Worm (Caenorhabditis elegans) whole organism, early embryonic: ENCODE measurements around the gene sbp-1.
A peak's percentile ranks its signal among the peaks of the same experiment; 100 is the strongest.

ENCODE experiments used
- B0310.2 ChIP-seq: sonication (generic microtip); optimal IDR thresholded peaks from 2 replicates; lab custom pipeline; 2016; ENCODE audit warnings: mild to moderate bottlenecking, missing genetic modification characterization, missing compliant biosample characterization
- F13C5.2 ChIP-seq: sonication (generic microtip); optimal IDR thresholded peaks from 2 replicates; lab custom pipeline; 2017; ENCODE audit warnings: mild to moderate bottlenecking, missing genetic modification characterization, inconsistent platforms, missing compliant biosample characterization
- aly-1 ChIP-seq: sonication (generic microtip); optimal IDR thresholded peaks from 2 replicates; lab custom pipeline; 2016; ENCODE audit warnings: missing genetic modification characterization, missing compliant biosample characterization
- ama-1 ChIP-seq: fragments of 150-350 bp; optimal IDR thresholded peaks from 2 replicates; lab custom pipeline; 2014
- ceh-13 ChIP-seq: fragments of 200-800 bp; sonication (Bioruptor generic); optimal IDR thresholded peaks from 2 replicates; lab custom pipeline; 2018; ENCODE audit warnings: mild to moderate bottlenecking, missing genetic modification characterization, missing compliant biosample characterization
- ceh-36 ChIP-seq: sonication (generic microtip); optimal IDR thresholded peaks from 2 replicates; lab custom pipeline; 2016; ENCODE audit warnings: missing genetic modification characterization, inconsistent platforms, missing compliant biosample characterization
- ets-7 ChIP-seq: sonication (generic microtip); optimal IDR thresholded peaks from 2 replicates; lab custom pipeline; 2016; ENCODE audit warnings: missing genotype, missing genetic modification characterization, missing compliant biosample characterization
- flt-1 ChIP-seq: fragments of 200-800 bp; sonication (Bioruptor generic); IDR thresholded peaks from 2 replicates; pipeline ENCODE4 v1.3.6; 2022; ENCODE audit warnings: missing genetic modification characterization, missing compliant biosample characterization
- hmbx-1 ChIP-seq: sonication (generic microtip); optimal IDR thresholded peaks from 2 replicates; lab custom pipeline; 2016; ENCODE audit warnings: mild to moderate bottlenecking, missing genetic modification characterization, missing compliant biosample characterization
- hmg-4 ChIP-seq: fragments of 200-800 bp; sonication (Bioruptor generic); optimal IDR thresholded peaks from 2 replicates; lab custom pipeline; 2018; ENCODE audit warnings: mild to moderate bottlenecking, missing genetic modification characterization, missing compliant biosample characterization
- hnd-1 ChIP-seq: sonication (generic microtip); optimal IDR thresholded peaks from 2 replicates; lab custom pipeline; 2016; ENCODE audit warnings: missing genetic modification characterization, missing compliant biosample characterization
- pes-1 ChIP-seq: fragments of 200-800 bp; sonication (Bioruptor generic); IDR thresholded peaks from 2 replicates; pipeline ENCODE4 v1.3.6; 2022; ENCODE audit warnings: missing genetic modification reagents, missing genetic modification characterization, missing compliant biosample characterization
- scrt-1 ChIP-seq: fragments of 200-800 bp; sonication (Bioruptor generic); IDR thresholded peaks from 2 replicates; pipeline ENCODE4 v1.3.6; 2022; ENCODE audit warnings: missing genetic modification characterization, missing compliant biosample characterization
- sea-1 ChIP-seq: fragments of 200-800 bp; sonication (Bioruptor generic); conservative IDR thresholded peaks from 2 replicates; pipeline ENCODE4 v1.3.6; 2022; ENCODE audit warnings: missing genetic modification characterization, missing compliant biosample characterization
- tbx-11 ChIP-seq: fragments of 200-800 bp; sonication (Bioruptor generic); IDR thresholded peaks from 2 replicates; pipeline ENCODE4 v1.3.6; 2022; ENCODE audit warnings: missing genetic modification characterization, missing compliant biosample characterization
- tbx-37 ChIP-seq: fragments of 200-800 bp; sonication (Bioruptor generic); conservative IDR thresholded peaks from 2 replicates; pipeline ENCODE4 v1.3.6; 2022; ENCODE audit warnings: missing genetic modification reagents, missing genetic modification characterization, missing compliant biosample characterization
- tra-4 ChIP-seq: sonication (generic microtip); optimal IDR thresholded peaks from 2 replicates; lab custom pipeline; 2017; ENCODE audit warnings: missing genetic modification characterization, missing compliant biosample characterization

The sbp-1 gene

DNA sequence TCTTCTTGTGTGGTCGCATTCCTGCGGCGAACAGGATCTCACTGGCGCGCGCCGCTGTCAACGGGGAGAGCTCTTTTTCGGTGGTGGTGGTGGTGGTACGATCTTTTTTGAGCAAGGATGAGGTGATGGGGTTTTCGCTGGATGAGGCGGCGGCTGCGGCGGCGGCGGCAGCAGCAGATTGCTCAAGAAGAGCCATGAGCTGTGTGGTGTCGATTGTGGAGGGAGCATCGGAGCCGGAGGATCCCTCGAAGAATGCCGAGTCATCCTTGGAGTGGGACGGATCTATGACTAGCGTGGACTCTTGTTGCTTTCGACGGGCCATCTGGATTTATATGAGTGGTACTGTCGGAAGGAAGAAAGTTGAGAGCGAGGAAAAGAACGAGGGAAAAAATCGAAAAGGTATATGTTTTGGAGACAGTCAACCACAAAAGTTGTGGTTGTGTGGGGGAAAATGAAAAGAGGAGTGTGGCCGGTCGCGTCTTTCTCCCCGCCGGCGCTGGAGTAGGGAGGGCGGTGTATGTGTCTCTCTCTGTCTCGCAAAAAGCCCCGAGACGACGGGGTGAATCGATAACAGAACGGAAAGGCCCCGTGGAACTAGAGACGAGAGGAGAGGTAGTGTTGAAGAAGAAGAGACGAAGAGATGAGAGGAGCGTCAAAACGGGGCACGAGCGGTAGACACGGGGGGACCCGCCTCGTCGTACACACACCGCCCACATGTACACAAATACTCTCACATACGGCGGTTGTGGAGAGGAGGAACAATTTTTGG is 24.2 kb upstream of the sbp-1 start:
- TF ChIP-seq F13C5.2 (no peak), aly-1 (tag; lab: Kevin White, UChicago) (peak; percentile 54), ama-1 (no peak), ceh-13 (GFP tag; lab: Kevin White, UChicago) (no peak), tbx-37 (GFP tag; lab: Robert Waterston, UW) (no peak), sea-1 (no peak), ceh-36 (tag; lab: Kevin White, UChicago) (no peak), flt-1 (GFP tag; lab: Robert Waterston, UW) (no peak), hnd-1 (no peak)

DNA sequence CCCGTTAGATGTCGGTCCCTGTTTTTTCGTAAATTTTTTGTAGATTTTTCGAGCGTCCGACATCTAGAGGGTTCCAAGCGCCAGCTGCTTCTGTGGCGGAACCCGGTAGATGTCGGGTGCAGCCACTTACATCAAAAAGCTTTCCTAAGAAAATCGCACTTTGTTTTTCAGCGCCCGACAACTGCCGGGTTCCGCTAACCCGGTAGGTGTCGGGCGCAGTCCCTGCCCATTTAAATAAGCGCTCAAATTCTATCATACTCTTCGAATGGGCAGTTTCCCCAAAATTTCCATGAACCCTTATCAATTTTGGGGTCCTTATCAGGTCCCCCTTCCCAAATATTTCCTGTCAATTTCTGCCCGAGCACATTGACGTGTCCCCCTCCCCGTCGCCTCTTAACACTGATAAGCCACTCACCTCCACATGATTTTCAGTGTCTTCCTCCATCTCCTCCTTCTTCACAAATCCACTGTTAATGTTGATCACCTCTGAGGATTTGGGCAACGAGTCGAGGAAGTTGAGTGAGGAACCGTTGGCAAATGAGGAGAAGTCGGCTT is 23.1 kb upstream of the sbp-1 start:
- TF ChIP-seq flt-1 (GFP tag; lab: Robert Waterston, UW) (no peak), pes-1 (GFP tag; lab: Robert Waterston, UW) (0 out of 2 replicates have a peak, but pooled peaks have one; percentile 41)

DNA sequence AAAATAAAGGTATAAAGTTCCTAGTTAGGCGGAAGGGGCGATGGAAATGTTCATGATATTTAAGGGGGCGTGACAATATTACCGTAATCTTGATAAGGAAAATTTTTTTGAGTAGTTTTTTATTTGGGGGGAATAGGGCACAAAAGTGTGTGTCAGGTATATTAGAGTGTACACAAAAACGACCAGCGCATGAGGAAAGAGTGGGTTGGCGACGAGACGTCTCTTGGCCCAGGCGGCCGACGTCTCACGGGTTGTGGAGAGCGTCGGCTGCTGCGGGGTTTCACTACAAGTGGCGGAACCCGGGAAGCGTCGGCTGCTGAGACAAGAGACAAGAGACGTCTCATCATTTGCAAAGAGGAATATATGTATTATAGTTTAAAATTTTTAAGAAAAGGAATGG is 21.4 kb upstream of the sbp-1 start:
- 0 out of 2 replicates have a peak, but pooled peaks have one; percentile 33 for TF ChIP-seq sea-1
- TF ChIP-seq tbx-37 (GFP tag; lab: Robert Waterston, UW), result no peak
- TF ChIP-seq tbx-11 (GFP tag; lab: Robert Waterston, UW), result 0 out of 2 replicates have a peak, but pooled peaks have one; percentile 15
- TF ChIP-seq pes-1 (GFP tag; lab: Robert Waterston, UW), result 0 out of 2 replicates have a peak, but pooled peaks have one; percentile 31

DNA sequence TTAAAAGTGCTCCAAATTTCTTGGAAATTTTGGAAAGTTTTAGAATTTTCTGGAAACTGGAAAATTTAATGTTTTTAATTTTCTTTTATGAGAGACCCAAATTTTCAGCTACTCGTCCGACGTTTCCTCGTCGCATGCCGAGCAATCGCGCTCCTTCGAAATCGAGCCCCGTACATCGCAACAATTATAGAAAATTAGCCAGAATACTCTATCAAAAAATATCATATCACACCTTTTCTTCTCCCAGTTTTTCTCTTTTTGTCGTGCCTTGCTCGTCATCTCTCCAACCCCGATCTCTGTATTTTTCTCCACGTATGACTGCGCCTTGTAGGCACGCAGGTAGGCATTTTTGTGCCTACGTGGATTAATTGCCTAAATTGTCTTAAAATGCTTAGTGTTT is 20.0 kb upstream of the sbp-1 start:
- TF ChIP-seq tbx-11 (GFP tag; lab: Robert Waterston, UW) (no peak), sea-1 (no peak), scrt-1 (GFP tag; lab: Robert Waterston, UW) (no peak), pes-1 (GFP tag; lab: Robert Waterston, UW) (no peak), tbx-37 (GFP tag; lab: Robert Waterston, UW) (no peak), ceh-36 (tag; lab: Kevin White, UChicago) (no peak), flt-1 (GFP tag; lab: Robert Waterston, UW) (no peak), hmbx-1 (tag; lab: Kevin White, UChicago) (no peak), F13C5.2 (no peak), ama-1 (no peak), B0310.2 (no peak), hnd-1 (no peak), aly-1 (tag; lab: Kevin White, UChicago) (no peak), ets-7 (tag; lab: Kevin White, UChicago) (no peak), ceh-13 (GFP tag; lab: Kevin White, UChicago) (no peak)

DNA sequence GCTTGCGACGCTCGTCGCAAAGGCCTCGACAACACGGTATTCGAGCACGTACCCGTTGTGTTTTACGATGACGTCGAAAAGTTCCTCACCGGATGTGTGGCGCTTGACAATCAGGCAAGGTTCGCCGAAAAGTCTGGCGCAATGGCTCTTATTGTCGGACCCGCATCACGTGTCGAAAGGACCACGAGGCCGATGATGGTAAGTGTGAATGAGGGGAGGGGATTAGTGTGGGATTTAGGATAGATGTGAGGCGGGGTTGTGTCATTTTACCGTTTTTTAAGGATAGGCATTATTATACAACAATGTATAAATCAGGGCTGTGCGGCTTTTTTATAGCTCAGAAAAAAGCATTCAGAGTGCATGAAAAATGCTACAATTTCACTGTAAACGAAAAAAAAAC is 17.4 kb upstream of the sbp-1 start:
- peak; percentile 75 for TF ChIP-seq ceh-36 (tag; lab: Kevin White, UChicago)
- no peak for TF ChIP-seq hmg-4 (GFP tag; lab: Kevin White, UChicago)

DNA sequence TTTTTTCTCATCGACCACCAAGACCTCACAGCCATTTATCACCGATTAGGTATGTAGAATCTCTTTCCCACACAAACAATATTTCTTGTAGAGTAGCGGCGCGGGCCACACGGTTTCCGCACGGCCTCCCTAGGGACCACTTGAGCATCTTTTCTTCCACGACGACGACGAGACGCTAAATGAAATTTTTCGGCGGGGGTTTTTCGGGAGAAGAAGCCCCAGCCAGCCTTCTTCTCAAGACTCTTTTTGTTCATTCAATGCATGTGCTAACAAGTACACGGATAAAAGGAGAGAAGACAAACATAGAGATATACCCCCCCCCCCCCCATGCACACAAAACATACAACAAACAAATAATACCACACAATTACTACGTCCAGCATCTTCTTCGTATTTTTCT is 16.7 kb upstream of the sbp-1 start:
- TF ChIP-seq flt-1 (GFP tag; lab: Robert Waterston, UW) (no peak), hmbx-1 (tag; lab: Kevin White, UChicago) (no peak), F13C5.2 (no peak), tra-4 (no peak), ets-7 (tag; lab: Kevin White, UChicago) (no peak), B0310.2 (no peak), pes-1 (GFP tag; lab: Robert Waterston, UW) (no peak), ama-1 (no peak), ceh-13 (GFP tag; lab: Kevin White, UChicago) (no peak), hmg-4 (GFP tag; lab: Kevin White, UChicago) (no peak), ceh-36 (tag; lab: Kevin White, UChicago) (no peak)

DNA sequence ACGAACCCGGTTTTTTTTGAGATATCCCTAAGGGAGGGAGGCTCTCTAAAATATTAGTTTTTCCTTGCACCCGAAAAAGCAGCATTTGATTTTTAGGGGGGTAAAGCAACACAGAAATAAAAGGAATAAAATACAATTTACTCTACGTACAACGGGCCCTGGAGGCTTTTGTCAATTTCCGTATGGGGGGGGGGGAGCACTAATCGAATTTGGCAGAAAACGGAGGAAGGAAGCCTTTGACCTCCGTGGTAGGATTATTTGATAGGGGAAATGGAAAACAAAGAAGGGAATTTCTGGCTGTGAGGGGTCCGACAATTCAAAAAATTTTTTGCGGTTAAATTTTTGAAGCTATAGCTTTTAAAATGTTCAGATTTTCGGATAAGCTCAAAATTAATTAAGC is 15.5 kb upstream of the sbp-1 start:
- no peak for TF ChIP-seq hmbx-1 (tag; lab: Kevin White, UChicago)
- TF ChIP-seq tbx-37 (GFP tag; lab: Robert Waterston, UW), result no peak

DNA sequence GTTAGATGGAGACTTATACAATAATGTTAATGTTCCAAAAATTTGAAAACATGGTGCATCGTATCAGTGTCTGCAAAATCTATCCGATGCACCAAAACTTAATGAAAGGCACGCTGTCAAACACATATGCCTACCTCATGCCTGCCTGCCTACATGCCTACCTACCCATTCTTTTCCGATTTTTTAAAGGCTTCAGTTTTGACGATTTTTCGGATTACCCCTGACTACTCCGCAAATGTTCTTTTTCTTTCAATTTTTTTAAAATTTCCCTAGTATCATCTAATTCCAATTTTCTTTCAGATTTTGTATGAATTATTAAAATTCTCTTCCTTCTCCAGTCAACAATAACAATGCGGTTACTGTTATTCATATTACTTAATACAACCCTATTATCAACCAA is 14.2 kb upstream of the sbp-1 start, which contains the start of gene plr-1:
plr-1 (plus strand) TSS at position 301 of the 400 bp plus-strand sequence.
- no peak for TF ChIP-seq pes-1 (GFP tag; lab: Robert Waterston, UW)
- no peak for TF ChIP-seq ama-1
- no peak for TF ChIP-seq tbx-11 (GFP tag; lab: Robert Waterston, UW)
- TF ChIP-seq B0310.2, result no peak
- TF ChIP-seq flt-1 (GFP tag; lab: Robert Waterston, UW), result no peak
- no peak for TF ChIP-seq tbx-37 (GFP tag; lab: Robert Waterston, UW)
- no peak for TF ChIP-seq sea-1
- no peak for TF ChIP-seq hmg-4 (GFP tag; lab: Kevin White, UChicago)
- TF ChIP-seq ets-7 (tag; lab: Kevin White, UChicago), result no peak
- no peak for TF ChIP-seq F13C5.2
- no peak for TF ChIP-seq tra-4
- TF ChIP-seq hnd-1, result no peak
- TF ChIP-seq aly-1 (tag; lab: Kevin White, UChicago), result no peak
